Worm (Caenorhabditis elegans): Measurements from ENCODE around the gene nhr-106.

DNA sequence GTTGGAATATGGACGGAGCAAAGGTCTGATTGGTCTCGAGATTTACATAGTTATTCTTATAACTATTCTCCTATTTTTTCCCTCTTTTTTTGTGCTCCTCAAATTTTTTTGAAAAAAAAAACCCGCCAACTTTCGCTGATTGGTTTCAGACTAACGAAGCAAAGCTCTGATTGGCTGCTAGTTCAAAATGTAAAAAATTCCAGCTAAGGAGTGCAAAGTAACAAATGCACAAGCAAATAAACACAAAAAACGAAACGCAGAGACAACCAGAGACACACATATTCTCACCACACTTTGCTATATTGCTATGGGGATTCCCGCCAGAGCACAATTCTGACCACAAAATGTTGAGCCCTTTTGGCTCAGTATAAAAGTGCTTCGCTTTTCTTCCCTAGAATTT is 8.0 kb downstream of the nhr-106 start, which contains the start of gene T01G6.1:
- TF ChIP-seq snpc-4 (GFP tag; optimal IDR thresholded peaks at IDR 0.05) = no peak
- no peak for TF ChIP-seq snpc-4 (tag; optimal IDR thresholded peaks at IDR 0.05)
- TF ChIP-seq cebp-1 (GFP tag; IDR thresholded peaks at IDR 0.05) = no peak
- no peak for TF ChIP-seq cebp-1 (tag; optimal IDR thresholded peaks at IDR 0.05)
- no peak for TF ChIP-seq ceh-100 (GFP tag; IDR thresholded peaks at IDR 0.05)

Measured in whole organism, young adult.